Worm (Caenorhabditis elegans): Measurements from ENCODE around the gene syf-2.

The syf-2 gene

DNA sequence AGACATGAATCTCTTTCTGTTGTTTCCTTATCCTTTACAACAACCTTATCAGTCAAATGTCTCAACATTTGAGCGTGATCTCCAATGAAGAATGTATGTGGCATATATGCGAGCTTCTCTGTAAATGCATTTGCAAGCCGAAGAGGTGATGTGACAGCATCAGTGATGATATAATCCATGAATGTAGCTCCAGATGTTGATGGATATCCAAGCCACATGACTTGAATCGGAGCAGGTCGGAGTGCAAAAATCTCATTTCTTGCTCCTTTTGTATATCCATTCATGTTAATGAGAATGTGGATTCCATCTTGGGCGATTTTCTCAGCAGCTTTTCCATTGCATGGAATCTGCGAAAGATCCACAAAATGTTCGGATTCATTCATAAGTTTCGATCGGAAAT, 13.7 kb downstream of the syf-2 start:
- peak; percentile 77 for TF ChIP-seq aha-1 (tag)
- no peak for TF ChIP-seq nhr-102 (tag; optimal IDR thresholded peaks at IDR 0.05)

DNA sequence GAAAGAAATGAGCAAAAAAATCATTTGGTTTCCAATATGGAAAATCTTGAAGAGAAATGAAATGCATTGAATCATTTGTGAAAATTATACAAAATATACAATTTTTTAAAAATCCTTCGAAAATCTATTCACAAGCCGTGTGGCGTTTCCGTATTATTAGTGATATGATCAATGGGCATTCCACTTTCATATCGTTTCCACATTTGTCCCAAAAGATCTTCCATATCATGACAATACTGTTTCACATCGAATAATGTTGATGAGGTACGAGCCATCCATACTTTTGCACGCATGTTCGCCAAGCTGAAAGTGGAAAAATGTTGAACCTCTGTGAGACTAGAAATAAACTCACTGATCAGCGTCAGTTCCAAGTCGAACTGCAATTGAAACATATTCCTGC, 15.6 kb downstream of the syf-2 start:
- TF ChIP-seq T20F7.1 (GFP tag; optimal IDR thresholded peaks at IDR 0.05) (no peak), T26A8.4 (GFP tag; IDR thresholded peaks at IDR 0.05) (0 out of 2 replicates have a peak, but pooled peaks have one; percentile 12), aha-1 (tag) (peak; percentile 91), F49E8.2 (tag; optimal IDR thresholded peaks at IDR 0.05; ENCODE audit: borderline replicate concordance) (no peak)

DNA sequence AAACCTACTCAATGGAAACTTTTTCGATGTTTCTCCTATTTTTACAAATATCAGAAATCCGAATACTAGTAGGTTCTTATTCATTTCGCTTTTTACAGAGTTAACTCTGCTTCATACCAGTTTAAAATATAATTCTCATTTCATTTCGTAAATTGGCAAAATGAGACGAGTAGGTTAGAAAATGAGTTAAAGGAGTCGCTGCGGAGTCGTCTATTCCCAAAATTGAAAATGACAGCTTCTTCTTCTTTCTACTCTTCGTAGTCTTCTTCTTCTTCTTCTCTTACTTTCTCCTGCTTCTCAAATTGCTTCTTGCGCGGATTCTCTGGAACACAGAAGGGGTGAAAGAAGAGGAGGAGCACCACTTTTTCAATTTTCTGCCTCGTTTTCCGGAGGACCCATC, 17.2 kb downstream of the syf-2 start, which contains the start of gene glr-2:
Gene glr-2 (minus strand): TSS at position 211 of the 400 bp plus-strand sequence.
- TF ChIP-seq lin-38 (GFP tag; IDR thresholded peaks at IDR 0.05): no peak; the same call in 1 of the 2 replicates
- TF ChIP-seq tag-97 (GFP tag; IDR thresholded peaks at IDR 0.05): no peak
- TF ChIP-seq hif-1 (tag; optimal IDR thresholded peaks at IDR 0.05): no peak
- no peak for TF ChIP-seq ZK546.5 (tag; optimal IDR thresholded peaks at IDR 0.05)
- TF ChIP-seq duxl-1 (tag; optimal IDR thresholded peaks at IDR 0.05; ENCODE audit: poor library complexity): no peak
- TF ChIP-seq Y75B8A.6 (GFP tag; IDR thresholded peaks at IDR 0.05): no peak
- no peak for TF ChIP-seq arid-1 (GFP tag; conservative IDR thresholded peaks at IDR 0.05)
- TF ChIP-seq skn-1 (tag; optimal IDR thresholded peaks at IDR 0.05): no peak
- TF ChIP-seq pqm-1 (tag; optimal IDR thresholded peaks at IDR 0.05): no peak
- no peak for TF ChIP-seq F44E2.7 (GFP tag; IDR thresholded peaks at IDR 0.05)

DNA sequence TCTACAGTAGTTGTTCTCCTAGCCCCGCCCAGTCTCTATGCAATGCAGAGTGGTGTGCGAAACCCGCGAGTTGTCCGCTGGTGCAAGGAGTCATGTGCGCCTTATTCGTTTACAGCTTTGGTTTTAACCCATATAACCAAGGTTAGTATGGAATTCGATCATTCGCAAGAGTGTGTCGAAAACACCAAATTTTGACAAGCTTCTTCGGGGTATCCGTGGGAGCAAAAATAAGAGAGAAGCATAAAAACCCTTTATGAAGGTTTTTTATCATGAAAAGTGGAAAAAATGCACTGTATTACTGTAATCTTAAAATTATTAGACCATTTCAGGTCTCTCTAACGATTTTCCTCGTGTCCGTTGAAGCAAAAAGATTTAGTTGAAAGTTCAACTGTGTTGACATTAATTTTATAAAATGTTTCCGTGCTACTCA, 19.7 kb downstream of the syf-2 start:
- TF ChIP-seq lin-13 (GFP tag; optimal IDR thresholded peaks at IDR 0.05) (peak; percentile 39), ama-1 (optimal IDR thresholded peaks at IDR 0.05) (peak; percentile 85), ces-1 (GFP tag; optimal IDR thresholded peaks at IDR 0.05) (no peak), unc-62 (GFP tag; optimal IDR thresholded peaks at IDR 0.05 in 1 of 2) (peak in 1 of 2 experiments; percentile 28), unc-62 (tag; optimal IDR thresholded peaks at IDR 0.05) (no peak), nhr-41 (GFP tag; IDR thresholded peaks at IDR 0.05) (0 out of 2 replicates have a peak, but pooled peaks have one; percentile 26), ctbp-1 (GFP tag; IDR thresholded peaks at IDR 0.05) (no peak), mxl-3 (GFP tag; optimal IDR thresholded peaks at IDR 0.05) (no peak), rbr-2 (tag; optimal IDR thresholded peaks at IDR 0.05) (peak; percentile 28), lim-7 (GFP tag; IDR thresholded peaks at IDR 0.05) (no peak), daf-8 (GFP tag; IDR thresholded peaks at IDR 0.05) (no peak), snpc-4 (tag; optimal IDR thresholded peaks at IDR 0.05) (peak; percentile 81), nhr-102 (tag; optimal IDR thresholded peaks at IDR 0.05) (peak; percentile 55), lir-3 (tag; optimal IDR thresholded peaks at IDR 0.05) (no peak), mxl-2 (GFP tag; conservative IDR thresholded peaks at IDR 0.05) (no peak), ceh-20 (GFP tag; IDR thresholded peaks at IDR 0.05) (no peak), spr-1 (tag; optimal IDR thresholded peaks at IDR 0.05) (peak; percentile 47), Y48G9A.11 (GFP tag; IDR thresholded peaks at IDR 0.05) (peak; percentile 68; the same call in 1 of the 2 replicates), hmg-1.1 (GFP tag; IDR thresholded peaks at IDR 0.05) (no peak), nhr-77 (tag; optimal IDR thresholded peaks at IDR 0.05) (no peak), sdz-12 (GFP tag; optimal IDR thresholded peaks at IDR 0.05) (no peak), mdt-29 (GFP tag; IDR thresholded peaks at IDR 0.05) (peak; percentile 55), lin-29 (GFP tag; IDR thresholded peaks at IDR 0.05) (no peak), pqm-1 (tag; optimal IDR thresholded peaks at IDR 0.05) (no peak), hlh-11 (tag; optimal IDR thresholded peaks at IDR 0.05) (peak; percentile 40), ceh-82 (tag; optimal IDR thresholded peaks at IDR 0.05) (no peak), php-3 (GFP tag; IDR thresholded peaks at IDR 0.05) (peak; percentile 71; the same call in 1 of the 2 replicates), mdl-1 (tag; optimal IDR thresholded peaks at IDR 0.05) (no peak), F10B5.3 (tag; optimal IDR thresholded peaks at IDR 0.05) (peak; percentile 8), ceh-32 (tag; optimal IDR thresholded peaks at IDR 0.05; ENCODE audit: poor library complexity) (no peak), Y105C5A.15 (GFP tag; IDR thresholded peaks at IDR 0.05) (0 out of 2 replicates have a peak, but pooled peaks have one; percentile 58), nhr-42 (GFP tag; IDR thresholded peaks at IDR 0.05) (no peak), nhr-25 (tag; optimal IDR thresholded peaks at IDR 0.05; ENCODE audit: borderline replicate concordance, insufficient read depth) (no peak)

Measured in whole organism, L4 larva.